Worm (Caenorhabditis elegans): ENCODE results near the gene trm-1.
A peak's percentile ranks its signal among the peaks of the same experiment; 100 is the strongest.
"Not testable (repeated sequence)": the region's sequence is repeated elsewhere in the genome, so short reads cannot be mapped to it uniquely, and the experiment has no call there.

The trm-1 gene

ce11 chrV:14185438-14185837, at the start of gene trm-1, which contains the start of gene ints-2:
Gene trm-1 (minus strand): TSS chrV:14185612.
Gene ints-2 (plus strand): TSS chrV:14185686.
- TF ChIP-seq W03F9.2 (tag; optimal IDR thresholded peaks at IDR 0.05) (peak; percentile 60), him-1 (tag; optimal IDR thresholded peaks at IDR 0.05) (no peak), dao-5 (tag; optimal IDR thresholded peaks at IDR 0.05) (no peak)

ce11 chrV:14231656-14232055, 46.2 kb upstream of the trm-1 start:
- TF ChIP-seq dao-5 (tag; optimal IDR thresholded peaks at IDR 0.05) (no peak), him-1 (tag; optimal IDR thresholded peaks at IDR 0.05) (no peak), W03F9.2 (tag; optimal IDR thresholded peaks at IDR 0.05) (no peak)

ce11 chrV:14230788-14231583, 45.6 kb upstream of the trm-1 start:
- TF ChIP-seq dao-5 (tag; optimal IDR thresholded peaks at IDR 0.05) = no peak
- TF ChIP-seq him-1 (tag; optimal IDR thresholded peaks at IDR 0.05) = no peak
- no peak for TF ChIP-seq W03F9.2 (tag; optimal IDR thresholded peaks at IDR 0.05)

- no peak for TF ChIP-seq dao-5 (tag; optimal IDR thresholded peaks at IDR 0.05)
- no peak for TF ChIP-seq W03F9.2 (tag; optimal IDR thresholded peaks at IDR 0.05)
- TF ChIP-seq him-1 (tag; optimal IDR thresholded peaks at IDR 0.05) = no peak
Observed at ce11 chrV:14226373-14226772, 41.0 kb upstream of the trm-1 start, which contains the start of gene nep-21. Gene nep-21 (minus strand): TSS chrV:14226473.

- TF ChIP-seq W03F9.2 (tag; optimal IDR thresholded peaks at IDR 0.05) (no peak), dao-5 (tag; optimal IDR thresholded peaks at IDR 0.05) (no peak), him-1 (tag; optimal IDR thresholded peaks at IDR 0.05) (no peak)
Observed at ce11 chrV:14223141-14223540, 37.7 kb upstream of the trm-1 start.

ce11 chrV:14215106-14215505, 29.7 kb upstream of the trm-1 start, which contains the start of gene T16A9.5:
Gene T16A9.5 (minus strand): TSS chrV:14215206.
- TF ChIP-seq W03F9.2 (tag; optimal IDR thresholded peaks at IDR 0.05) = no peak
- no peak for TF ChIP-seq him-1 (tag; optimal IDR thresholded peaks at IDR 0.05)
- TF ChIP-seq dao-5 (tag; optimal IDR thresholded peaks at IDR 0.05) = no peak

- TF ChIP-seq him-1 (tag; optimal IDR thresholded peaks at IDR 0.05) (no peak), W03F9.2 (tag; optimal IDR thresholded peaks at IDR 0.05) (no peak), dao-5 (tag; optimal IDR thresholded peaks at IDR 0.05) (no peak)
Observed at ce11 chrV:14212813-14213212, 27.4 kb upstream of the trm-1 start.

ce11 chrV:14210743-14211142, 25.3 kb upstream of the trm-1 start, which contains the start of gene str-230:
Gene str-230 (minus strand): TSS chrV:14210843.
- TF ChIP-seq him-1 (tag; optimal IDR thresholded peaks at IDR 0.05) = no peak
- no peak for TF ChIP-seq dao-5 (tag; optimal IDR thresholded peaks at IDR 0.05)
- no peak for TF ChIP-seq W03F9.2 (tag; optimal IDR thresholded peaks at IDR 0.05)

ce11 chrV:14205214-14205613, 19.8 kb upstream of the trm-1 start, which contains the start of gene T16A9.3:
Gene T16A9.3 (plus strand): TSS chrV:14205514.
- not testable (repeated sequence) for TF ChIP-seq him-1, dao-5, W03F9.2 (tag; optimal IDR thresholded peaks at IDR 0.05)

- TF ChIP-seq dao-5 (tag; optimal IDR thresholded peaks at IDR 0.05) (no peak), W03F9.2 (tag; optimal IDR thresholded peaks at IDR 0.05) (peak; percentile 76), him-1 (tag; optimal IDR thresholded peaks at IDR 0.05) (peak; percentile 84)
Observed at ce11 chrV:14200086-14200485, 14.7 kb upstream of the trm-1 start.

ce11 chrV:14197651-14198050, 12.2 kb upstream of the trm-1 start:
- no peak for TF ChIP-seq dao-5 (tag; optimal IDR thresholded peaks at IDR 0.05)
- TF ChIP-seq him-1 (tag; optimal IDR thresholded peaks at IDR 0.05) = no peak
- TF ChIP-seq W03F9.2 (tag; optimal IDR thresholded peaks at IDR 0.05) = no peak

ce11 chrV:14194514-14194913, 9.1 kb upstream of the trm-1 start:
- no peak for TF ChIP-seq him-1 (tag; optimal IDR thresholded peaks at IDR 0.05)
- no peak for TF ChIP-seq dao-5 (tag; optimal IDR thresholded peaks at IDR 0.05)
- no peak for TF ChIP-seq W03F9.2 (tag; optimal IDR thresholded peaks at IDR 0.05)

- no peak for TF ChIP-seq dao-5 (tag; optimal IDR thresholded peaks at IDR 0.05)
- peak; percentile 33 for TF ChIP-seq him-1 (tag; optimal IDR thresholded peaks at IDR 0.05)
- peak; percentile 14 for TF ChIP-seq W03F9.2 (tag; optimal IDR thresholded peaks at IDR 0.05)
Observed at ce11 chrV:14193451-14193850, 8.0 kb upstream of the trm-1 start, which contains the start of gene atfs-1. Gene atfs-1 (plus strand): TSS chrV:14193663.

ce11 chrV:14192870-14193269, 7.5 kb upstream of the trm-1 start:
- no peak for TF ChIP-seq dao-5 (tag; optimal IDR thresholded peaks at IDR 0.05)
- TF ChIP-seq him-1 (tag; optimal IDR thresholded peaks at IDR 0.05) = no peak
- peak; percentile 55 for TF ChIP-seq W03F9.2 (tag; optimal IDR thresholded peaks at IDR 0.05)

Data from whole organism, L4/young adult.